Worm (Caenorhabditis elegans) whole organism, young adult: ENCODE measurements around the gene oac-10.

Source experiments
- B0336.3 ChIP-seq: fragments of 200-800 bp; sonication (Bioruptor generic); IDR thresholded peaks from 2 replicates; pipeline ENCODE4 v1.3.6; 2022; ENCODE audit warnings: missing genetic modification characterization, missing compliant biosample characterization
- C17E4.6 ChIP-seq: fragments of 200-800 bp; sonication (Bioruptor generic); IDR thresholded peaks from 2 replicates; pipeline ENCODE4 v1.3.6; 2022; ENCODE audit warnings: missing genetic modification reagents, missing genetic modification characterization, missing compliant biosample characterization
- D2030.7 ChIP-seq: fragments of 200-800 bp; sonication (Bioruptor generic); IDR thresholded peaks from 2 replicates; pipeline ENCODE4 v1.3.6; 2022; ENCODE audit warnings: missing genetic modification reagents, missing genetic modification characterization, missing compliant biosample characterization
- F23B12.7 ChIP-seq: sonication (generic microtip); optimal IDR thresholded peaks from 2 replicates; lab custom pipeline; 2017; ENCODE audit warnings: missing genetic modification characterization, mild to moderate bottlenecking, missing compliant biosample characterization, antibody characterized with exemption, moderate library complexity; ENCODE audit not compliant: insufficient read depth
- F37B4.10 ChIP-seq: fragments of 200-800 bp; sonication (Bioruptor generic); IDR thresholded peaks from 2 replicates; pipeline ENCODE4 v1.3.6; 2022; ENCODE audit warnings: missing genetic modification characterization, missing compliant biosample characterization
- F39B2.1 ChIP-seq: fragments of 200-800 bp; sonication (Bioruptor generic); IDR thresholded peaks from 2 replicates; pipeline ENCODE4 v1.3.6; 2022; ENCODE audit warnings: missing genetic modification reagents, missing genetic modification characterization, missing compliant biosample characterization
- F55B11.4 ChIP-seq: sonication (generic microtip); optimal IDR thresholded peaks from 2 replicates; lab custom pipeline; 2016; ENCODE audit warnings: missing compliant biosample characterization, missing genetic modification characterization, borderline replicate concordance; ENCODE audit not compliant: insufficient read depth
- K12H6.12 ChIP-seq: fragments of 200-800 bp; sonication (Bioruptor generic); optimal IDR thresholded peaks from 2 replicates; lab custom pipeline; 2018; ENCODE audit warnings: mild to moderate bottlenecking, missing genetic modification characterization, missing compliant biosample characterization
- aptf-3 ChIP-seq: fragments of 200-800 bp; sonication (Bioruptor generic); IDR thresholded peaks from 2 replicates; pipeline ENCODE4 v1.3.6; 2022; ENCODE audit warnings: missing genetic modification characterization, missing compliant biosample characterization
- attf-6 ChIP-seq: fragments of 200-800 bp; sonication (Bioruptor generic); IDR thresholded peaks from 2 replicates; pipeline ENCODE4 v1.3.6; 2022; ENCODE audit warnings: missing genetic modification reagents, missing genetic modification characterization, missing compliant biosample characterization
- bed-1 ChIP-seq: fragments of 200-800 bp; sonication (Bioruptor generic); IDR thresholded peaks from 2 replicates; pipeline ENCODE4 v1.3.6; 2022; ENCODE audit warnings: missing genetic modification reagents, missing genetic modification characterization, missing compliant biosample characterization
- cebp-1 ChIP-seq, 2 experiments: fragments of 200-800 bp in 1 of 2; sonication (Bioruptor generic) in 1 of 2; sonication (generic microtip) in 1 of 2; IDR thresholded peaks in 1 of 2; optimal IDR thresholded peaks in 1 of 2; 2 replicates each; pipeline versions ENCODE4 v1.3.6 to Lab custom; 2017 to 2022; ENCODE audit warnings: missing compliant biosample characterization in 2 of 2, missing genetic modification characterization in 2 of 2, mild to moderate bottlenecking in 1 of 2, missing genetic modification reagents in 1 of 2, moderate library complexity in 1 of 2
- ceh-100 ChIP-seq: fragments of 200-800 bp; sonication (Bioruptor generic); IDR thresholded peaks from 2 replicates; pipeline ENCODE4 v1.3.6; 2022; ENCODE audit warnings: missing genetic modification reagents, missing genetic modification characterization, missing compliant biosample characterization
- ceh-58 ChIP-seq: fragments of 200-800 bp; sonication (Bioruptor generic); IDR thresholded peaks from 2 replicates; pipeline ENCODE4 v1.3.6; 2022; ENCODE audit warnings: missing genetic modification characterization, missing compliant biosample characterization
- chd-7 ChIP-seq: sonication (generic microtip); optimal IDR thresholded peaks from 2 replicates; lab custom pipeline; 2016; ENCODE audit warnings: mild to moderate bottlenecking, missing genetic modification characterization, moderate library complexity, missing compliant biosample characterization
- dox-1 ChIP-seq: fragments of 200-800 bp; sonication (Bioruptor generic); IDR thresholded peaks from 2 replicates; pipeline ENCODE4 v1.3.6; 2022; ENCODE audit warnings: missing genetic modification reagents, missing genetic modification characterization, missing compliant biosample characterization
- dpff-1 ChIP-seq: sonication (generic microtip); optimal IDR thresholded peaks from 2 replicates; lab custom pipeline; 2017; ENCODE audit warnings: mild to moderate bottlenecking, missing genetic modification characterization, missing compliant biosample characterization
- efl-1 ChIP-seq: fragments of 150-350 bp; optimal IDR thresholded peaks from 2 replicates; lab custom pipeline; 2014; ENCODE audit warnings: missing biosample characterization, missing genetic modification reagents, missing genetic modification characterization
- egrh-3 ChIP-seq: fragments of 200-800 bp; sonication (Bioruptor generic); IDR thresholded peaks from 2 replicates; pipeline ENCODE4 v1.3.6; 2022; ENCODE audit warnings: missing genetic modification reagents, missing genetic modification characterization, missing compliant biosample characterization
- him-1 ChIP-seq: sonication (generic microtip); optimal IDR thresholded peaks from 2 replicates; lab custom pipeline; 2016; ENCODE audit warnings: missing genotype, missing genetic modification reagents, missing genetic modification characterization, missing compliant biosample characterization
- hlh-12 ChIP-seq: sonication (generic microtip); optimal IDR thresholded peaks from 2 replicates; lab custom pipeline; 2016; ENCODE audit warnings: missing genetic modification characterization, missing compliant biosample characterization
- hmg-20 ChIP-seq: fragments of 200-800 bp; sonication (Bioruptor generic); IDR thresholded peaks from 2 replicates; pipeline ENCODE4 v1.3.6; 2022; ENCODE audit warnings: missing genetic modification reagents, missing genetic modification characterization, missing compliant biosample characterization
- lag-1 ChIP-seq: fragments of 200-800 bp; sonication (Bioruptor generic); IDR thresholded peaks from 2 replicates; pipeline ENCODE4 v1.3.6; 2022; ENCODE audit warnings: missing genetic modification reagents, missing genetic modification characterization, missing compliant biosample characterization
- let-526 ChIP-seq: fragments of 200-800 bp; sonication (Bioruptor generic); IDR thresholded peaks from 2 replicates; pipeline ENCODE4 v1.3.6; 2022; ENCODE audit warnings: missing genetic modification reagents, missing genetic modification characterization, missing compliant biosample characterization
- lin-35 ChIP-seq, 3 experiments: fragments of 150-350 bp in 2 of 3; sonication (generic microtip) in 1 of 3; optimal IDR thresholded peaks; 2 replicates each; lab custom pipeline; 2014 to 2018; ENCODE audit warnings: missing biosample characterization in 3 of 3, missing genetic modification characterization in 3 of 3, missing genetic modification reagents in 3 of 3
- lin-40 ChIP-seq: sonication (generic microtip); optimal IDR thresholded peaks from 2 replicates; lab custom pipeline; 2016; ENCODE audit warnings: missing genetic modification characterization, mild to moderate bottlenecking, missing compliant biosample characterization, missing genotype, missing genetic modification reagents
- lin-54 ChIP-seq: fragments of 200-800 bp; sonication (Bioruptor generic); optimal IDR thresholded peaks from 2 replicates; lab custom pipeline; 2018; ENCODE audit warnings: mild to moderate bottlenecking, missing genetic modification characterization, missing compliant biosample characterization
- lsl-1 ChIP-seq: fragments of 200-800 bp; sonication (Bioruptor generic); optimal IDR thresholded peaks from 2 replicates; lab custom pipeline; 2018; ENCODE audit warnings: mild to moderate bottlenecking, missing genetic modification characterization, moderate library complexity, missing compliant biosample characterization
- madf-3 ChIP-seq: fragments of 200-800 bp; sonication (Bioruptor generic); IDR thresholded peaks from 2 replicates; pipeline ENCODE4 v1.3.6; 2022; ENCODE audit warnings: missing genetic modification reagents, missing genetic modification characterization, missing compliant biosample characterization
- madf-6 ChIP-seq: fragments of 200-800 bp; sonication (Bioruptor generic); IDR thresholded peaks from 2 replicates; pipeline ENCODE4 v1.3.6; 2022; ENCODE audit warnings: missing genetic modification reagents, missing genetic modification characterization, missing compliant biosample characterization
- mes-4 ChIP-seq: sonication (generic microtip); optimal IDR thresholded peaks from 2 replicates; lab custom pipeline; 2016; ENCODE audit warnings: missing genotype, missing genetic modification characterization, missing compliant biosample characterization
- nhr-27 ChIP-seq: fragments of 200-800 bp; sonication (Bioruptor generic); optimal IDR thresholded peaks from 2 replicates; lab custom pipeline; 2018; ENCODE audit warnings: mild to moderate bottlenecking, missing genetic modification characterization, moderate library complexity, missing compliant biosample characterization
- rcor-1 ChIP-seq: fragments of 200-800 bp; sonication (Bioruptor generic); IDR thresholded peaks from 2 replicates; pipeline ENCODE4 v1.3.6; 2022; ENCODE audit warnings: missing genetic modification reagents, missing genetic modification characterization, missing compliant biosample characterization
- rec-8 ChIP-seq, 2 experiments: sonication (generic microtip); optimal IDR thresholded peaks; 2 replicates each; lab custom pipeline; 2016; ENCODE audit warnings: mild to moderate bottlenecking in 2 of 2, missing genetic modification characterization in 2 of 2, missing genetic modification reagents in 2 of 2, missing genotype in 2 of 2, missing biosample characterization in 1 of 2, missing compliant biosample characterization in 1 of 2, moderate library complexity in 1 of 2
- sdz-38 ChIP-seq: sonication (generic microtip); optimal IDR thresholded peaks from 2 replicates; lab custom pipeline; 2016; ENCODE audit warnings: missing genotype, missing genetic modification characterization, missing compliant biosample characterization
- somi-1 ChIP-seq: fragments of 200-800 bp; sonication (Bioruptor generic); optimal IDR thresholded peaks from 2 replicates; lab custom pipeline; 2018; ENCODE audit warnings: mild to moderate bottlenecking, missing genetic modification characterization, missing compliant biosample characterization
- tbx-9 ChIP-seq: sonication (generic microtip); optimal IDR thresholded peaks from 2 replicates; lab custom pipeline; 2016; ENCODE audit warnings: borderline replicate concordance, missing genetic modification characterization, inconsistent platforms, missing compliant biosample characterization
- tlf-1 ChIP-seq: fragments of 200-800 bp; sonication (Bioruptor generic); optimal IDR thresholded peaks from 2 replicates; lab custom pipeline; 2018; ENCODE audit warnings: mild to moderate bottlenecking, missing genetic modification characterization, missing compliant biosample characterization
- ztf-22 ChIP-seq: fragments of 200-800 bp; sonication (Bioruptor generic); optimal IDR thresholded peaks from 2 replicates; lab custom pipeline; 2018; ENCODE audit warnings: mild to moderate bottlenecking, missing genetic modification characterization, moderate library complexity, missing compliant biosample characterization
- ztf-28 ChIP-seq: fragments of 200-800 bp; sonication (Bioruptor generic); IDR thresholded peaks from 2 replicates; pipeline ENCODE4 v1.3.6; 2022; ENCODE audit warnings: missing genetic modification reagents, missing genetic modification characterization, missing compliant biosample characterization

Gene oac-10

DNA sequence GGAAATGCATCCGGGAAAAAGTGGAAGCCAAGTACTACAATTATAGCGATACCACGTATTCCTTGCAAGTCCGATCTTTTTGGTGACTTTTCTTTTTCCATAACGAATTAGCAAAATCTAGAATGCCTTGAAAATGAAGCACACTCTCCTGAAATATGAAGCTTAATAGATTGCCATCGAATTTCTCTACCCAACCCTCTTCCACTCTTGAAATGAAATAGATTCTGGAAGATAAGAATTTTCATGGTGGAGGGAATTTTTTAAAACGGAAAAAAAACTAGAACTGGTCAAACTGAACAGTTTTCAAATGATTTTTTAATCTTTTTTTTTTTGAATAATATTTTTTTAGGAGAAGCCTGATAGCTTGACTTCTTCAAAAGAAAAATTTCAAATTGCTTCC is 8.9 kb upstream of the oac-10 start, which contains the start of gene oac-11:
TSS of gene oac-11 (minus strand) at position 101 of the 400 bp plus-strand sequence.
- TF ChIP-seq lin-35 (GFP tag; optimal IDR thresholded peaks at IDR 0.05; lab: Kevin White, UChicago), result no peak
- no peak for TF ChIP-seq somi-1 (GFP tag; lab: Kevin White, UChicago)
- no peak for TF ChIP-seq cebp-1 (GFP tag; IDR thresholded peaks at IDR 0.05; lab: Robert Waterston, UW)
- no peak for TF ChIP-seq cebp-1 (tag; optimal IDR thresholded peaks at IDR 0.05; lab: Kevin White, UChicago)
- no peak for TF ChIP-seq efl-1 (GFP tag; lab: Kevin White, UChicago)
- no peak for TF ChIP-seq him-1 (tag; lab: Kevin White, UChicago)
- no peak for TF ChIP-seq K12H6.12 (tag; lab: Kevin White, UChicago)
- no peak for TF ChIP-seq ztf-22 (GFP tag; lab: Kevin White, UChicago)
- TF ChIP-seq nhr-27, result no peak
- no peak for TF ChIP-seq aptf-3 (GFP tag; lab: Robert Waterston, UW)
- TF ChIP-seq dpff-1 (tag; lab: Kevin White, UChicago), result no peak
- no peak for TF ChIP-seq hlh-12 (tag; lab: Kevin White, UChicago)
- TF ChIP-seq bed-1 (GFP tag; lab: Robert Waterston, UW), result no peak
- no peak for TF ChIP-seq sdz-38

DNA sequence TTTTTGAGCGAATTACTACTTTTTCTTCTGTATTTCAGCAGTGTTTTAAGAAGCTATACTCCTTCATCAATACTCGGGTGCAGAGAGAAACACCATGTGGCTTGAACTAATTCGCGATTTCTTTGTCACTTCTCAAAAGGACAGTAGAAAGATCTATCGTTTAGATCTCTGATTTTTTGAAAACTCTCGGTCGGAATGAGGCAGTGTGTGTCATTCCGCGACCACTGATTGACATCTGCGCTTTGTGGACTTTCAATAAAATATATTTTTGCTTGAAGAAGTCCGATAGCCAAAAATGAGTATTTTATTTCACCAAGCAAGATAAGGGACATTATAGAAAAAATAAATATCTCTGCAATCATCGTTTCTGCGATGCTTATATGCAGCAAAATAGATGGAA is 7.6 kb upstream of the oac-10 start:
- TF ChIP-seq madf-3 (GFP tag; lab: Robert Waterston, UW) (no peak), D2030.7 (no peak), B0336.3 (GFP tag; lab: Robert Waterston, UW) (no peak), attf-6 (no peak), lin-54 (no peak)

DNA sequence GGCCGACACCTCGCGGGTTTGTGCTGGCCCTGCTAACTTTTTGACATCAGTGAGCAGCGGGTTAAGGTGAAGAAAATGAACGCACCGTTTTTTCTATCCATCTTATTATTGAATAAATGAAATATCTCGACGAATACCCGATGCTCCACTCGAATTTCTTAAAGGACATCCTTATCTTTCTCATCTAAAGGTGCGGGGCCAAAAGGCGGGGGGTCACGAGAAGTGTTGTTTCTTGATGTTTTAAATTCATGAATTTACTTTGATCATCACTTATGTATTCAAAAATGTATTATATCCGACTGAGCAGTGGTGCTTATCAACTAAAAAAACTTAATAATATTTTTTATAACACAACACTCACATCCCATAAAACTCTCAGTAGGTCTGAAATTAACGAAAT is 5.0 kb upstream of the oac-10 start, which contains the start of gene nhr-261:
TSS of gene nhr-261 (minus strand) at position 101 of the 400 bp plus-strand sequence.
- TF ChIP-seq C17E4.6 (GFP tag; lab: Robert Waterston, UW) (no peak), lin-40 (no peak), rec-8 (tag; optimal IDR thresholded peaks at IDR 0.05; lab: Kevin White, UChicago) (no peak), hmg-20 (GFP tag; lab: Robert Waterston, UW) (no peak)
- TF ChIP-seq, all 124 proteins: peak for 0

DNA sequence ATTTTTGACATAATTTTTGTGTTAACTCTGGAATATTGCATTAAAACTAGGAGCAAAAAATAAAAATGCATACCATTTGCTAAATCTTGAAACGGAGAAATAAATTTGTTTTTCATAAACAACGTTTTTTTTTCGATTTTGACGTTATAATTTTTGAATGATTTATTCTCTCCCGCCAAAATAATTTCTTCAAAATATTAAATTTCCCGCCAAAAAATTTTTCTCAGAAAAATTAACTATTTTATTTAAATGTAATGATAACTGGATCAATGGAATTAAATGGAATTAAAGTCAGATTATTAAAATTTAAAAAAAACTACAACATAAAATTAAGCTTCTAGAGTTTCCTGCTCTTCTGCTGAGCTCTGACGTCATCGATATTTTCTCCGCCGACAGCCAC is 7.4 kb downstream of the oac-10 start, which contains the start of gene nep-3:
TSS of gene nep-3 (minus strand) at position 101 of the 400 bp plus-strand sequence.
- TF ChIP-seq let-526 (GFP tag; lab: Robert Waterston, UW) (no peak), lag-1 (GFP tag; lab: Robert Waterston, UW) (no peak)

DNA sequence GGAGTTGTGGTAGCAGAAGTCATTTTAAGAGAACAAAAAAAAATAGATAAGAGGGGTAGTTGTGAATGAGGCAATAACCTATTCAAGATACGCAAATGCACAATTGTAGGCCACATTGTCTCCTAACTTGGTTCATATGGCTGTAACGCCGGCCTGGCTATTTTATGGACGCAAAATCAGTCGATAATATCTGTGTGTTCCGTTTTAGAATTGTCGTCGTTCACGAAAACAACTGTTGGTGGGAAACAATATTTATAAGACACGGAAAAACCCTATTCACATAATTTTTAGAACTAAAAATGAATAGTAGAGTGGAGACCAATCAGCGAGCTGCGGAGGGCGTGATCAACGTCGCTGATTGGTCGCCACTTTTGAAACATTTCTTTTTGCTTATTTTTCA is 8.2 kb downstream of the oac-10 start, which contains the start of gene sdz-7:
TSS of gene sdz-7 (minus strand) at position 101 of the 400 bp plus-strand sequence.
- TF ChIP-seq ceh-58 (no peak), dox-1 (GFP tag; lab: Robert Waterston, UW) (no peak)

DNA sequence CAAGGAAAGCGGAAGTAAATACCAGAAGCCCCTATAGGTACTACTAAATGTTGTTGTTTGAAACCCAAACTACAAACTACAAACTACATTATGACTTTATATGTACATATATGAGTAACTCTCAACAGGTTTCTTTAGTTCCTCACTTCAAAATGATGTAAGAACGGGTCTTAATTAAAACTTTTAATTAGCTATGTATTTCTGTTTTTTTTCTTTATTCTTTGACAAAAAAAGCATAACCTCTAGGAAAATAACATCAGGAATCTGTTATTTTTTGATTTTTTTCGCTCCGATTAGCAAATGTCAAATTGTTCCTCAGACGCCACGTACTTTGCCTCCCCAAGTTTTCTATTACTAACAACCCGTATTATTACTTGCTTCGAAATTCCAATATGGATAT is 8.6 kb downstream of the oac-10 start, which contains the start of gene srh-250:
TSS of gene srh-250 (plus strand) at position 301 of the 400 bp plus-strand sequence.
- no peak for TF ChIP-seq madf-6 (GFP tag; lab: Robert Waterston, UW)
- no peak for TF ChIP-seq tbx-9 (tag; lab: Kevin White, UChicago)
- TF ChIP-seq F39B2.1 (GFP tag; lab: Robert Waterston, UW), result no peak
- no peak for TF ChIP-seq lsl-1 (GFP tag; lab: Kevin White, UChicago)
- TF ChIP-seq attf-6, result no peak
- no peak for TF ChIP-seq F37B4.10
- no peak for TF ChIP-seq F55B11.4 (tag; lab: Kevin White, UChicago)
- no peak for TF ChIP-seq B0336.3 (GFP tag; lab: Robert Waterston, UW)
- no peak for TF ChIP-seq ztf-28 (GFP tag; lab: Robert Waterston, UW)
- TF ChIP-seq somi-1 (GFP tag; lab: Kevin White, UChicago), result no peak
- TF ChIP-seq F23B12.7, result no peak
- no peak for TF ChIP-seq tlf-1 (GFP tag; lab: Kevin White, UChicago)
- no peak for TF ChIP-seq cebp-1 (GFP tag; IDR thresholded peaks at IDR 0.05; lab: Robert Waterston, UW)
- no peak for TF ChIP-seq cebp-1 (tag; optimal IDR thresholded peaks at IDR 0.05; lab: Kevin White, UChicago)
- no peak for TF ChIP-seq chd-7
- no peak for TF ChIP-seq rcor-1
- TF ChIP-seq egrh-3 (GFP tag; lab: Robert Waterston, UW), result no peak
- TF ChIP-seq ceh-100 (GFP tag; lab: Robert Waterston, UW), result no peak
- TF ChIP-seq mes-4 (tag; lab: Kevin White, UChicago), result no peak
